Fruit fly (Drosophila melanogaster): ENCODE measurements around the gene TfIIEbeta.

Gene TfIIEbeta

dm6 chr3L:4307691-4308383, 21.0 kb downstream of the TfIIEbeta start, which contains the start of gene dyl:
Gene dyl, minus strand, starts transcription at chr3L:4307718.
- no peak for TF ChIP-seq noc (tag; optimal IDR thresholded peaks at IDR 0.05)

DNA sequence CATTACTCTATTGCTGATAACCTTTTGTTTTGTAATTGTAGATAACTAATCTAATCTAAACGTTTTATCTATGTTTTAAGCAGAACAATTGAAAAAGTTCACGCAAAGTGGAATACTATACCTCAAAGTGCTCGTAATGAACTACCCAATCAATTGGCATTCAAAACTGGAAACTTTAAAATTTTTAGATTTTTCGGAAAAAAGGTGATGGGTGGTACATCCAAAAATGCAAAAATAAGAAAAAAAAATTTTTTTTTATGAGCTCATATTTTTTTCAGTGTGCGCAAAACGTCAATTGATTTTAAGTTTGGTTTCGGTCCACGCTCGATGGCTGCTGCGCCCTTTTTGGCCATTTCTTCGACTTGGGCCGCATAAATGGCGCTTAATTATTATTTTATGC, 23.8 kb downstream of the TfIIEbeta start:
- no peak for TF ChIP-seq noc (tag; optimal IDR thresholded peaks at IDR 0.05)

DNA sequence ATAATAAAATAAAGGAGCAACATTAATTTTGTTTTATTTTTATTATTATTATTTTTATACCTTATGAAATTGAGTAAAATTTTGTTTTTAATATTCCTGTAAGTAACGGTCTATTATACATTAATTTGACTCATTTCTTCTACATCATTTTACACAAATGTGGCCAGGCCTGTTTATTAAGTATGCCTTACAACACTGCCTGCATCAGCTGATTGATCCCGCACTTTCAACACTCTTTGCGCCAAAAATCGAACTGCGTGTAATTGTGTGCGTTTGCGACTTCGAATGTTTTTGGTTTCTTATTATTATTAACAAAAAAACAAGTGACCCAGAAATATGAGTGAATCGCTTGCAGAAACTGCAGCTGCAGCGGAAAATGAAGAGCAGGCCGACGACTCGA, 26.5 kb downstream of the TfIIEbeta start, which contains the start of gene Claspin:
Claspin (plus strand) TSS at position 185 of the 400 bp plus-strand sequence.
- no peak for TF ChIP-seq noc (tag; optimal IDR thresholded peaks at IDR 0.05)

DNA sequence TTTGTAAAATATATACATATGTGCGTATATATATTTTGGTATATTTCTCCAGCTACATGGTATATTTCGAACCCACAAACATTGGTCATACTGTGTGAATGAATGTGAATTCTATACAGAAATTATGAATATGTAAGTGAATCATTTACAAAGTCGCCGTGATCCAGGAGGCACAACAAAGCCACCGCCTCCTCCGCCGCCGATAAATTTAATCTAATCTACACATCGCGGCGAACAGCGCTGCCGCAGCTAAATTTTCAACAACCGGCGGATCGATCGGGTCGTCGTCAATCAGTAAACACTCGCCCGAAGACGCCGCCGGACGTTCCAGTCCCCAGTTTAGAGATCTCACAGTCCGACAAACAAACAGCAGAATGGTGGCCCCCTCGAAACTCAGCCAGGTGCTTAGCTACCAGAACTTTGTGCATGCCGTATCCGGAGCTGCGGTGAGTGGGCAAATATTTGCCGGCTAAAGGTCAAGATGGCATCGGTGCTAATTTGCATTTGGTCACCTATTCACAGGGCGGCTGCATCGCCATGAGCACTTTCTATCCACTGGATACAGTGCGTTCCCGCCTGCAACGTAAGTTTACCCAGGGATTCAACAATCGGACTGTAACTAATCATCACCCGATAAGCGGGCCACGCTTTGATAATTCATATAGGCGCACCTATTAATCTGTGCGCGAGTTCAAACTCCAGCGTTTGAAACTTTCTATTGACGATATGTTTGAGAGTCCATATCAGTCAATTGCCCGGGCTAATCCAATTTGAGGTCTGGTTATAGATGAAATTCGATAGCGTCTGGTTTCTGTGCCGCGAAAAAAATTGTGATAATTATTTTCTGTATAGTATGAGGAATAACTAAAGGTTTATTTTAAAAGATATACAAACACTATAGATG, 32.1 kb downstream of the TfIIEbeta start, which contains the start of gene PMP34:
PMP34 (plus strand) TSS at position 79 of the 904 bp plus-strand sequence.
- no peak for TF ChIP-seq noc (tag; optimal IDR thresholded peaks at IDR 0.05)

DNA sequence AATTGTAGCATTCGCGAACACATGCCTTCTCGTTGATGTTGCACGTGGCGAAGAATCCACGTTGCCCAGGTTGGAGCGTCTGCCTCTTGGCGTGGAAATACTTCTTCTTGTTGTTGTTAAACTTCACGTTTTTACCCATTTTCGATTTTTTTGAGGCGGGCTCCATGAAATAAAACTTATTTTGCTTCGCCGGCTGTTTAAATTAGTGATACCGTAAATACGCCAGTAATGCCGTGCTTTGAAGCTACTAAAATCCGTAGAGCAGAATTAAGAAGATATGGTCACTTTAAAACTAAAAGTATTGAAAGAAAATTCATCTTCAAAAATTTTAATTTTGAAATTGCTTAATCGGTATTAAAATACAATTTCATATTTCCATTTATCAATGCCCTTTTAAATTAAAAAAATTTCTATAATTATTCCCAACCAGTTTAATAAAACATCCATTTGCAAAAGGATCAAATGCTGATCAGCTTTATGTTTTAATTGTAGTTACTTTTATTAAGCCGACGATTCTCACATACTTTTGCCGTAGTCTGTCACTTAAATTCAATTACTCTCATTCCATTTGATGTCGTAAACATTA, 35.3 kb downstream of the TfIIEbeta start, which contains the start of gene CG15014:
CG15014 (minus strand) TSS at position 228 of the 586 bp plus-strand sequence.
- no peak for TF ChIP-seq noc (tag; optimal IDR thresholded peaks at IDR 0.05)

dm6 chr3L:4328048-4328447, 41.2 kb downstream of the TfIIEbeta start:
- TF ChIP-seq noc (tag; optimal IDR thresholded peaks at IDR 0.05), result no peak

dm6 chr3L:4336588-4336987, 49.8 kb downstream of the TfIIEbeta start:
- no peak for TF ChIP-seq noc (tag; optimal IDR thresholded peaks at IDR 0.05)
